Fruit fly (Drosophila melanogaster): ENCODE data around the gene CG31709.

DNA sequence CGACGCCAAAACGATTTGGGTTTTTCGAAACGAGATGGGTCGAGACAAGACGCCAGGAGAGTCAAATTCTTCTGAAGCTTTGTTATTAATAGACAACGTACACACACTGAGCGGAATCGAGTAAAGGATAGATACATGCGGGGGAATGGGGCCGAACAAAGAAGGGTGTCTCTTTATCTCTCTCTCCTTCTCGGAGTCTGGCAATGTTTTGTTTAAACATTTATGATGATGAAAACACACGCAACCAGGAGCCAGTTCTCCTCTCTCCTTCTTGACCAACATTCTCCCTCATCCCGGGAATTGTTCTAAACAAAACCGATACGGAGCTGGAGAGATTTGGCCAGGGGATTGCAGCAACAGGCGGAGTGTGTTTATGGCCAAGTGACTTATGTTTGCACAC is 21.6 kb downstream of the CG31709 start:
- TF ChIP-seq tj (GFP tag; optimal IDR thresholded peaks at IDR 0.05) (no peak), pad (GFP tag; optimal IDR thresholded peaks at IDR 0.05) (no peak), bab1 (GFP tag; optimal IDR thresholded peaks at IDR 0.05) (no peak), Crg-1 (GFP tag; optimal IDR thresholded peaks at IDR 0.05) (no peak), CG5204 (GFP tag; optimal IDR thresholded peaks at IDR 0.05) (no peak), CG12768 (GFP tag; optimal IDR thresholded peaks at IDR 0.05) (no peak), CG7101 (tag; optimal IDR thresholded peaks at IDR 0.05) (no peak), CG7045 (GFP tag; optimal IDR thresholded peaks at IDR 0.05) (no peak), CG1620 (GFP tag; optimal IDR thresholded peaks at IDR 0.05) (no peak), cnc (optimal IDR thresholded peaks at IDR 0.05) (no peak), CG11617 (GFP tag; optimal IDR thresholded peaks at IDR 0.05) (no peak), kay (GFP tag; ENCODE audit: borderline replicate concordance) (no peak), Hr96 (GFP tag; optimal IDR thresholded peaks at IDR 0.05) (no peak)

Measured in whole organism, adult.